Worm (Caenorhabditis elegans) whole organism, mixed stage, embryonic: ENCODE results near the gene zyg-8.

Experiments
- cnd-1 ChIP-seq: fragments of 200-800 bp; sonication (Bioruptor generic); optimal IDR thresholded peaks from 2 replicates; lab custom pipeline; 2018; ENCODE audit warnings: mild to moderate bottlenecking, missing genetic modification characterization, missing compliant biosample characterization
- elt-1 ChIP-seq: sonication (generic microtip); optimal IDR thresholded peaks from 2 replicates; lab custom pipeline; 2017; ENCODE audit warnings: missing genetic modification characterization, mild to moderate bottlenecking, missing compliant biosample characterization, antibody characterized with exemption, moderate library complexity, borderline replicate concordance; ENCODE audit not compliant: insufficient read depth
- lsy-2 ChIP-seq: fragments of 150-350 bp; optimal IDR thresholded peaks from 2 replicates; lab custom pipeline; 2014; ENCODE audit warnings: missing biosample characterization, missing genetic modification characterization
- nhr-76 ChIP-seq: sonication (generic microtip); optimal IDR thresholded peaks from 2 replicates; lab custom pipeline; 2017; ENCODE audit warnings: missing biosample characterization, missing genetic modification characterization
- pha-4 ChIP-seq: fragments of 150-350 bp; optimal IDR thresholded peaks from 2 replicates; lab custom pipeline; 2018; ENCODE audit warnings: missing biosample characterization, missing genetic modification reagents, missing genetic modification characterization
- snpc-4 ChIP-seq: fragments of 150-350 bp; optimal IDR thresholded peaks from 2 replicates; lab custom pipeline; 2014; ENCODE audit warnings: missing biosample characterization, missing genetic modification characterization

ce11 chrIII:12058429-12058828 is 3.1 kb upstream of the zyg-8 start, which contains the start of gene arx-3:
- TF ChIP-seq cnd-1 (no peak), nhr-76 (tag; lab: Kevin White, UChicago) (no peak), pha-4 (tag; lab: Kevin White, UChicago) (no peak), snpc-4 (tag; lab: Kevin White, UChicago) (no peak), elt-1 (tag; lab: Kevin White, UChicago) (no peak), lsy-2 (tag; lab: Kevin White, UChicago) (peak; percentile 26)
